Fruit fly (Drosophila melanogaster) whole organism, wandering third instar larva: ENCODE data around the gene ATPsynD.

Experiments
- Abd-B ChIP-seq: fragments of >200 bp; optimal IDR thresholded peaks from 2 replicates; lab custom pipeline; 2017; ENCODE audit warnings: missing biosample characterization, missing genetic modification characterization
- CG32264 ChIP-seq: fragments of 200-800 bp; sonication (Bioruptor generic); optimal IDR thresholded peaks from 2 replicates; lab custom pipeline; 2016; ENCODE audit warnings: missing biosample characterization, missing genetic modification characterization
- CrebA ChIP-seq: fragments of 200-800 bp; sonication (Bioruptor generic); optimal IDR thresholded peaks from 2 replicates; lab custom pipeline; 2016; ENCODE audit warnings: missing biosample characterization, mild to moderate bottlenecking, missing genetic modification characterization, borderline replicate concordance
- Dfd ChIP-seq: fragments of >200 bp; optimal IDR thresholded peaks from 2 replicates; lab custom pipeline; 2017; ENCODE audit warnings: missing biosample characterization, missing genetic modification characterization
- Dif ChIP-seq: fragments of 200-275, 200-300 bp; sonication (Bioruptor generic); optimal IDR thresholded peaks from 2 replicates; lab custom pipeline; 2018; ENCODE audit warnings: missing biosample characterization, missing genetic modification characterization; ENCODE audit not compliant: partially characterized antibody
- GATAd ChIP-seq: sonication (Bioruptor generic); optimal IDR thresholded peaks from 2 replicates; lab custom pipeline; 2016; ENCODE audit warnings: missing biosample characterization, missing genetic modification characterization
- HLH106 ChIP-seq: fragments of 200-800 bp; optimal IDR thresholded peaks from 3 replicates; lab custom pipeline; 2019; ENCODE audit warnings: missing biosample characterization, mild to moderate bottlenecking, missing genetic modification characterization, moderate library complexity
- Hnf4 ChIP-seq: fragments of 200-800 bp; sonication (Bioruptor generic); optimal IDR thresholded peaks from 2 replicates; lab custom pipeline; 2016; ENCODE audit warnings: missing biosample characterization, mild to moderate bottlenecking, missing genetic modification characterization
- Hr78 ChIP-seq: fragments of >200 bp; optimal IDR thresholded peaks from 2 replicates; lab custom pipeline; 2017; ENCODE audit warnings: missing biosample characterization, missing genetic modification characterization
- Hr83 ChIP-seq: fragments of 200-300 bp; sonication (Bioruptor generic); optimal IDR thresholded peaks from 2 replicates; lab custom pipeline; 2016; ENCODE audit warnings: missing biosample characterization, mild to moderate bottlenecking, missing genetic modification characterization, moderate library complexity; ENCODE audit not compliant: poor library complexity, severe bottlenecking
- Mio ChIP-seq: sonication (Bioruptor generic); optimal IDR thresholded peaks from 2 replicates; lab custom pipeline; 2016; ENCODE audit warnings: missing biosample characterization, missing genetic modification characterization
- N ChIP-seq: fragments of >200 bp; optimal IDR thresholded peaks from 2 replicates; lab custom pipeline; 2018; ENCODE audit warnings: missing biosample characterization, missing external identifiers, missing genetic modification characterization
- OdsH ChIP-seq: fragments of 200-800 bp; sonication (Bioruptor generic); optimal IDR thresholded peaks from 2 replicates; lab custom pipeline; 2016; ENCODE audit warnings: missing biosample characterization, mild to moderate bottlenecking, missing genetic modification characterization
- Rel ChIP-seq, 2 experiments: fragments of 200-800 bp; sonication (Bioruptor generic) in 1 of 2; optimal IDR thresholded peaks; 2 replicates in 1 of 2; 3 replicates in 1 of 2; lab custom pipeline; 2016 to 2019; ENCODE audit warnings: mild to moderate bottlenecking in 2 of 2, missing biosample characterization in 2 of 2, missing genetic modification characterization in 2 of 2, moderate library complexity in 1 of 2
- Sp1 ChIP-seq: fragments of 200-800 bp; sonication (Bioruptor generic); optimal IDR thresholded peaks from 3 replicates; lab custom pipeline; 2019; ENCODE audit warnings: missing biosample characterization, mild to moderate bottlenecking, missing genetic modification characterization, moderate library complexity
- Vsx2 ChIP-seq: fragments of 200-300, 225-300 bp; sonication (Bioruptor generic); optimal IDR thresholded peaks from 2 replicates; lab custom pipeline; 2018; ENCODE audit warnings: missing biosample characterization, missing genetic modification characterization; ENCODE audit not compliant: partially characterized antibody
- br ChIP-seq: fragments of 200-800 bp; sonication (Bioruptor generic); optimal IDR thresholded peaks from 2 replicates; lab custom pipeline; 2016; ENCODE audit warnings: missing biosample characterization, missing genetic modification characterization
- brk ChIP-seq: fragments of 200-800 bp; sonication (Bioruptor generic); optimal IDR thresholded peaks from 2 replicates; lab custom pipeline; 2016; ENCODE audit warnings: missing biosample characterization, mild to moderate bottlenecking, missing genetic modification characterization
- dmrt93B ChIP-seq: fragments of 200-800 bp; sonication (Bioruptor generic); optimal IDR thresholded peaks from 2 replicates; lab custom pipeline; 2018; ENCODE audit warnings: missing biosample characterization, mild to moderate bottlenecking, missing genetic modification characterization
- dsf ChIP-seq: sonication (Bioruptor generic); optimal IDR thresholded peaks from 2 replicates; lab custom pipeline; 2016; ENCODE audit warnings: missing biosample characterization, missing genetic modification characterization, borderline replicate concordance
- ey ChIP-seq: fragments of 200-800 bp; sonication (Bioruptor generic); optimal IDR thresholded peaks from 2 replicates; lab custom pipeline; 2016; ENCODE audit warnings: missing biosample characterization, missing genetic modification characterization
- foxo ChIP-seq, 2 experiments: fragments of 200-800 bp; sonication (Bioruptor generic); optimal IDR thresholded peaks; 2 replicates in 1 of 2; 3 replicates in 1 of 2; lab custom pipeline; 2016 to 2017; ENCODE audit warnings: missing biosample characterization in 2 of 2, missing genetic modification characterization in 2 of 2
- fru ChIP-seq: fragments of 200-800 bp; sonication (Bioruptor generic); optimal IDR thresholded peaks from 3 replicates; lab custom pipeline; 2016; ENCODE audit warnings: missing biosample characterization, mild to moderate bottlenecking, missing genetic modification characterization
- h ChIP-seq: fragments of 200-800 bp; sonication (Bioruptor generic); optimal IDR thresholded peaks from 3 replicates; lab custom pipeline; 2016; ENCODE audit warnings: missing biosample characterization, mild to moderate bottlenecking, missing genetic modification characterization
- jim ChIP-seq: fragments of 175-275, 200-325 bp; sonication (Bioruptor generic); optimal IDR thresholded peaks from 2 replicates; lab custom pipeline; 2016; ENCODE audit warnings: missing biosample characterization, mild to moderate bottlenecking, missing genetic modification characterization
- pan ChIP-seq: fragments of >200 bp; optimal IDR thresholded peaks from 2 replicates; lab custom pipeline; 2017
- psq ChIP-seq: fragments of 200-800 bp; sonication (Bioruptor generic); optimal IDR thresholded peaks from 3 replicates; lab custom pipeline; 2017; ENCODE audit warnings: missing biosample characterization, mild to moderate bottlenecking, missing genetic modification characterization, moderate library complexity
- rgr ChIP-seq: fragments of 200-800 bp; sonication (Bioruptor generic); optimal IDR thresholded peaks from 3 replicates; lab custom pipeline; 2016; ENCODE audit warnings: missing biosample characterization, mild to moderate bottlenecking, missing genetic modification characterization
- sage ChIP-seq: fragments of 200-800 bp; sonication (Bioruptor generic); optimal IDR thresholded peaks from 2 replicates; lab custom pipeline; 2016; ENCODE audit warnings: missing biosample characterization, mild to moderate bottlenecking, missing genetic modification characterization
- sv ChIP-seq: fragments of 200-800 bp; sonication (Bioruptor generic); optimal IDR thresholded peaks from 3 replicates; lab custom pipeline; 2016; ENCODE audit warnings: missing biosample characterization, missing genetic modification characterization
- tai ChIP-seq: sonication (Bioruptor generic); optimal IDR thresholded peaks from 2 replicates; lab custom pipeline; 2016; ENCODE audit warnings: missing biosample characterization, missing genetic modification characterization
- usp ChIP-seq: fragments of >200 bp; optimal IDR thresholded peaks from 2 replicates; lab custom pipeline; 2017; ENCODE audit warnings: missing biosample characterization, missing genetic modification characterization
- woc ChIP-seq: sonication (Bioruptor generic); optimal IDR thresholded peaks from 2 replicates; lab custom pipeline; 2016; ENCODE audit warnings: missing biosample characterization, mild to moderate bottlenecking, missing genetic modification characterization

The ATPsynD gene

DNA sequence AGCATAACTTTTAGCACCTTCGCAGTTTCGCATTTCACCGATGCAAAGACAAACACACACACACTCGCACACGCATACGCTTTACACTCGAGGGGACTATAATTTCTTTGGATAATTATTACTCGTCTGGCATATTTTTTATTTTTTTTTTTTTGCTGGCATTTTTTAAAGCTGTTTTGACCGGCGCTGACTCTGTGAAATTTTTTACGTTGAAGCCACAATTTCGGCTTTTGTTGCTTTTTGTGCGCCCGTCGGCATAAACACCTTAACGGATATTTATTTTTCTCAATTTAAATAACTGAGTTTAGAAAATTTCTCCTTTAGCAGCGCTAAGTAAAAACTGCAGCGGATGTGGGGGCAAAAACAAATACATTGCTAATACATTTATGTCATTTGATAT, 3.5 kb downstream of the ATPsynD start:
- TF ChIP-seq fru (no peak), Hr78 (no peak)
- TF ChIP-seq, all 38 proteins: peak for 0

DNA sequence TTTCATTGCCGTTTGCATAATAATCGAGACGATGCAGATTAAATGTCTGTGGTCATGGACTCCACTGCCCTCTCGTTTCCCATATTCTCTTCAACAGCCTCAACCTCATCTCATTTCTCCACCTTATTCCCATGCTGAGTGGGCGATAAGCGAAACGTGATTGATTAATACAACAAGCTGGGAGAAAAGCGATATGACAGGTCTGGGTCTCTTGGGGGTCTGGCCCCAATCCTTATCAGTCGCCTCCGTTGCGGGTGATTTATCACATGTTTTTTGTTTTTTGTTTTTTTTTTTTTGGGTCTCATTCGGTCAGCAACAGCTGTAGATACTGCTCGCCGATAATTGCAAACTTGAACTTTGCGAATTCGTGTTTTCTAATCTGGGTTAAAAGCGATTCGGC, 5.3 kb downstream of the ATPsynD start:
- TF ChIP-seq brk (GFP tag; lab: Kevin White, UChicago) (no peak), Hr83 (no peak), sv (GFP tag; lab: Kevin White, UChicago) (no peak), Dif (GFP tag; lab: Kevin White, UChicago) (no peak), usp (GFP tag; lab: Kevin White, UChicago) (no peak), Dfd (no peak), pan (lab: Kevin White, UChicago) (no peak), CG32264 (GFP tag; lab: Kevin White, UChicago) (no peak), dmrt93B (GFP tag; lab: Kevin White, UChicago) (no peak), Rel (GFP tag; optimal IDR thresholded peaks at IDR 0.05; lab: Kevin White, UChicago) (no peak), Rel (tag; optimal IDR thresholded peaks at IDR 0.05; lab: Kevin White, UChicago) (no peak), tai (GFP tag; lab: Kevin White, UChicago) (no peak), Vsx2 (GFP tag; lab: Kevin White, UChicago) (no peak), fru (no peak), h (no peak), GATAd (GFP tag; lab: Kevin White, UChicago) (no peak)

DNA sequence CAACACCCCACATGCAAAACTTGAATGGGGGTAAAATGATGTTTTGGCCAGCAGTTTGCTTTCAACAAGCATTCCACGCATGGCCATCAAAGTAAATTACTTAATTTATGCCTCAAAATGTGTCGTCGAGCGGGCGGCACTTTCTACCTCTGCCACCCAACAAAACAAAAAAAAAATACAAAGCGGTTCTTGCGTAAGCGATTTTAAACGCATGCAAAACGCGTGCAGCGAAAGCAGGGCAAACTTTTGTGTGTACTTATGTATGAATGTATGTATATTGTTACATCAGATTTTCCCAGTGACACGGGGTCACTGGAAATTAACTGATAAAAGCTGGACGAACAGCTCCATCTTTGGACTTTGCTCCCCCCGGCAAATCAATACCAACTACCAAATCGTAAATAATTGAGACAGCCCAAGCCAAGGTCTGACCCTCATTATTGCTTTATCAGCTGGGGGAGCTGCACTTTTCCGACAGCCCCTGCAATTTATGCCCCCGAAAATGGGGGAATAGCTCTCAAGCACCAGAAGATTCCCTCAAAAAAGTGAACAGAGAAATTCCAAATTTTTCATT, 6.6 kb downstream of the ATPsynD start:
- TF ChIP-seq jim (GFP tag; lab: Kevin White, UChicago) (no peak), N (GFP tag; lab: Kevin White, UChicago) (no peak), Hr83 (no peak), foxo (GFP tag; optimal IDR thresholded peaks at IDR 0.05; lab: Kevin White, UChicago) (no peak), pan (lab: Kevin White, UChicago) (no peak), Dfd (no peak), Mio (no peak), h (no peak), brk (GFP tag; lab: Kevin White, UChicago) (no peak), psq (GFP tag; lab: Kevin White, UChicago) (no peak), tai (GFP tag; lab: Kevin White, UChicago) (no peak), Sp1 (GFP tag; lab: Kevin White, UChicago) (no peak), rgr (no peak), GATAd (GFP tag; lab: Kevin White, UChicago) (no peak), Dif (GFP tag; lab: Kevin White, UChicago) (no peak), Abd-B (GFP tag; lab: Kevin White, UChicago) (no peak)

DNA sequence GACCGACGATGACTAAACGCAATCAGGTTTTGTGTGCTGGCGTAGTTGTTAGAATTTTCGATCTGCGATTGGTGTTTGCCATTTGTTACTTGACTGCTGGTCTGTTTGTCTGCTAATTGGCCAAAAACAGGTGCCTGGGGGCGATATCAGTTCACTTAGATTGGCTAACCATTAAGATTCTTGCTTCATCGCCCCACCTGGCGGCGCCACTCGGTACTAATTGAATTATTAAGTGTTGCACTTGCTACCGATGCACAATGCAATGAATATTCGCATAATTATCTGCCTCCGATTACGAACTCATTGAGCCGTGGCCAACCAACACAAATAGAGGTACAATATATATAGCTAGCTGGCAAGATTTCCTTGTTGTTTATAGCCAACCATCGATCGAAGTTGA, 8.4 kb downstream of the ATPsynD start:
- TF ChIP-seq fru (no peak), usp (GFP tag; lab: Kevin White, UChicago) (no peak), Rel (GFP tag; optimal IDR thresholded peaks at IDR 0.05; lab: Kevin White, UChicago) (no peak), Rel (tag; optimal IDR thresholded peaks at IDR 0.05; lab: Kevin White, UChicago) (no peak), CG32264 (GFP tag; lab: Kevin White, UChicago) (no peak), Vsx2 (GFP tag; lab: Kevin White, UChicago) (no peak), rgr (no peak), tai (GFP tag; lab: Kevin White, UChicago) (no peak), Mio (no peak), Sp1 (GFP tag; lab: Kevin White, UChicago) (no peak), Dfd (no peak), OdsH (GFP tag; lab: Kevin White, UChicago) (no peak), dsf (GFP tag; lab: Kevin White, UChicago) (no peak)

DNA sequence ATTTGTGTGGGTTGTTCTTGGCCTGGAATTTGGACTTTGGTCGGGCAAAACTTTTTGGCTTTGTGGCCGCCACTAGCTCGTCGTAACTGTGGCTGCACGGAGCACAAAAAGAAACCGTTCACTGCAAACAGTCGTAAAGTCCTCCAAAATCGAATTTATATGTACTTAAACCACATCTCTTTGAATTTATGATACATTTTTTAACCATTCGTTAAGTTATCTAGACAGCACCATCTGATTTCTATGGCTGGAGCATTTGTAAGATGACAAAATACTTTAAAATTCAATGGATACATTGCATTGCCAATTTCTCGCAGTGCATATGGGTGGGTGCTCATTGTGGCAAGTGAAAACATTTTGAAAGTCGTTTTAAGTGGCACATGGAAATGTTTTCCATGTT, 9.3 kb downstream of the ATPsynD start:
- TF ChIP-seq CrebA = no peak
- no peak for TF ChIP-seq h
- no peak for TF ChIP-seq Rel (GFP tag; optimal IDR thresholded peaks at IDR 0.05; lab: Kevin White, UChicago)
- TF ChIP-seq Rel (tag; optimal IDR thresholded peaks at IDR 0.05; lab: Kevin White, UChicago) = no peak
- TF ChIP-seq dmrt93B (GFP tag; lab: Kevin White, UChicago) = no peak
- no peak for TF ChIP-seq Hr83
- TF ChIP-seq psq (GFP tag; lab: Kevin White, UChicago) = no peak
- TF ChIP-seq ey (GFP tag; lab: Kevin White, UChicago) = peak; percentile 30
- no peak for TF ChIP-seq Sp1 (GFP tag; lab: Kevin White, UChicago)
- TF ChIP-seq Abd-B (GFP tag; lab: Kevin White, UChicago) = no peak
- TF ChIP-seq tai (GFP tag; lab: Kevin White, UChicago) = no peak
- no peak for TF ChIP-seq Dif (GFP tag; lab: Kevin White, UChicago)
- no peak for TF ChIP-seq woc (GFP tag; lab: Kevin White, UChicago)
- no peak for TF ChIP-seq HLH106
- no peak for TF ChIP-seq GATAd (GFP tag; lab: Kevin White, UChicago)
- TF ChIP-seq br (GFP tag; lab: Kevin White, UChicago) = no peak
- no peak for TF ChIP-seq Mio
- peak; percentile 6 for TF ChIP-seq rgr
- TF ChIP-seq Hnf4 (GFP tag; lab: Kevin White, UChicago) = peak; percentile 18
- TF ChIP-seq N (GFP tag; lab: Kevin White, UChicago) = no peak
- TF ChIP-seq sv (GFP tag; lab: Kevin White, UChicago) = no peak
- peak in 1 of 2 experiments; percentile 27 for TF ChIP-seq foxo (GFP tag; optimal IDR thresholded peaks at IDR 0.05; lab: Kevin White, UChicago)
- TF ChIP-seq sage (GFP tag; lab: Kevin White, UChicago) = no peak
